Worm (Caenorhabditis elegans): ENCODE measurements around the gene cutl-27.

The cutl-27 gene

DNA sequence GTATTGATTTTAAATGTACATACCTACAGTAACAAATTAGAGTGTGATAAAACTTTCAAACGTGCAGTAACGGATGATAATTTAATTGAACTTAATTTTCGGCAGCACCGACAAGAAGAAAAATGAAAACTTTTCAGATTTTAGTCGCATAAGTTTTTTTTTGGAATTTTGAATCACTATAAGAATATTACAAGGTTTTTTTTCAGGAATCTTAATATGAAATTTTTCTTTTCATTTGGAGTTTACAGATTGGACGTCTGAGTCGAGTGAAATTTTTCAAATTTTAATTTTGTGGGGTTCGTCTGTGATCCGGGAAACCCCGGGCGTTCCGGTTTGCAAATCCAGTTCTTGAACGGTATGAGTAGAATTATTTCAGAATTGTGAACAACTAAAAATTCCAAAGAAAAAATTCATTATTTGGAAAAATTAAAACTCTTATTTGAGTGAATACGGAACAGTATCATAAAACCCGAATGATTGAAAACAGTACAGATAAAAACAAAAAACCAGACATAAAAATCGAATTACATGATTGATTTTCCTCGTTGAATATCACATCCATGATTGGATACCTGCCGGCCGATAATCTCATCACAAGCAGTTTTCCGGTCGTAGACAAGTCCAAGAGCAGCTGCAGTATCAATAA, 35.1 kb downstream of the cutl-27 start (continued):
- TF ChIP-seq pha-4 (GFP tag; IDR thresholded peaks at IDR 0.05) (0 out of 2 replicates have a peak, but pooled peaks have one; percentile 68), pha-4 (tag; optimal IDR thresholded peaks at IDR 0.05) (no peak), ceh-32 (tag; optimal IDR thresholded peaks at IDR 0.05; ENCODE audit: poor library complexity) (no peak), nhr-48 (tag; optimal IDR thresholded peaks at IDR 0.05) (no peak), mxl-3 (GFP tag; optimal IDR thresholded peaks at IDR 0.05) (no peak), attf-4 (tag; optimal IDR thresholded peaks at IDR 0.05) (no peak), nhr-6 (tag; optimal IDR thresholded peaks at IDR 0.05) (no peak), Y48G9A.11 (GFP tag; IDR thresholded peaks at IDR 0.05) (no peak), ama-1 (optimal IDR thresholded peaks at IDR 0.05) (no peak), egl-43 (GFP tag; IDR thresholded peaks at IDR 0.05) (no peak), nhr-41 (GFP tag; IDR thresholded peaks at IDR 0.05) (no peak), zfp-3 (GFP tag; conservative IDR thresholded peaks at IDR 0.05) (peak; percentile 99), dpl-1 (GFP tag; optimal IDR thresholded peaks at IDR 0.05) (no peak), lin-15B (tag; optimal IDR thresholded peaks at IDR 0.05) (no peak), ceh-28 (tag; optimal IDR thresholded peaks at IDR 0.05) (no peak), F49E8.2 (tag; optimal IDR thresholded peaks at IDR 0.05; ENCODE audit: borderline replicate concordance) (no peak), dve-1 (tag; optimal IDR thresholded peaks at IDR 0.05; ENCODE audit: insufficient read depth) (peak; percentile 38), daf-12 (tag; optimal IDR thresholded peaks at IDR 0.05) (no peak), F44E2.7 (GFP tag; IDR thresholded peaks at IDR 0.05) (no peak), mdt-29 (GFP tag; IDR thresholded peaks at IDR 0.05) (peak; percentile 73; the same call in 1 of the 2 replicates), php-3 (GFP tag; IDR thresholded peaks at IDR 0.05) (peak; percentile 53), lin-29 (GFP tag; IDR thresholded peaks at IDR 0.05) (no peak), nhr-77 (tag; optimal IDR thresholded peaks at IDR 0.05) (peak; percentile 71), nhr-237 (tag; optimal IDR thresholded peaks at IDR 0.05) (no peak), nhr-102 (tag; optimal IDR thresholded peaks at IDR 0.05) (peak; percentile 12), Y105C5A.15 (GFP tag; IDR thresholded peaks at IDR 0.05) (no peak), F26F4.8 (GFP tag; conservative IDR thresholded peaks at IDR 0.05) (no peak), dmd-6 (GFP tag; IDR thresholded peaks at IDR 0.05) (peak; percentile 48), mdl-1 (tag; optimal IDR thresholded peaks at IDR 0.05) (no peak), nhr-76 (tag; optimal IDR thresholded peaks at IDR 0.05) (no peak), lsy-2 (tag; optimal IDR thresholded peaks at IDR 0.05) (peak in 1 of 2 experiments; percentile 27), hlh-30 (tag; optimal IDR thresholded peaks at IDR 0.05; ENCODE audit: insufficient read depth) (no peak), spr-3 (GFP tag; optimal IDR thresholded peaks at IDR 0.05) (no peak), lin-38 (GFP tag; IDR thresholded peaks at IDR 0.05) (peak; percentile 42), dmd-9 (GFP tag; IDR thresholded peaks at IDR 0.05) (no peak), daf-19 (GFP tag; conservative IDR thresholded peaks at IDR 0.05) (no peak), ces-1 (GFP tag; optimal IDR thresholded peaks at IDR 0.05) (no peak), F37D6.2 (tag; optimal IDR thresholded peaks at IDR 0.05) (no peak), lin-13 (GFP tag; optimal IDR thresholded peaks at IDR 0.05) (peak; percentile 41), T26A8.4 (GFP tag; IDR thresholded peaks at IDR 0.05) (peak; percentile 81), zag-1 (tag; optimal IDR thresholded peaks at IDR 0.05) (no peak), skn-1 (tag; optimal IDR thresholded peaks at IDR 0.05) (no peak), lir-3 (tag; optimal IDR thresholded peaks at IDR 0.05) (no peak), T20F7.1 (GFP tag; optimal IDR thresholded peaks at IDR 0.05) (peak; percentile 34), daf-8 (GFP tag; IDR thresholded peaks at IDR 0.05) (no peak), ZK337.2 (GFP tag; IDR thresholded peaks at IDR 0.05) (no peak), ceh-62 (tag; optimal IDR thresholded peaks at IDR 0.05) (no peak), lin-39 (tag; optimal IDR thresholded peaks at IDR 0.05) (no peak), hif-1 (tag; optimal IDR thresholded peaks at IDR 0.05) (no peak), ztf-7 (tag; optimal IDR thresholded peaks at IDR 0.05) (no peak), hmg-1.1 (GFP tag; IDR thresholded peaks at IDR 0.05) (no peak; the same call in 1 of the 2 replicates)
